Worm (Caenorhabditis elegans): ENCODE results near the gene B0303.7.
A peak's percentile ranks its signal among the peaks of the same experiment; 100 is the strongest.

B0303.7 gene

DNA sequence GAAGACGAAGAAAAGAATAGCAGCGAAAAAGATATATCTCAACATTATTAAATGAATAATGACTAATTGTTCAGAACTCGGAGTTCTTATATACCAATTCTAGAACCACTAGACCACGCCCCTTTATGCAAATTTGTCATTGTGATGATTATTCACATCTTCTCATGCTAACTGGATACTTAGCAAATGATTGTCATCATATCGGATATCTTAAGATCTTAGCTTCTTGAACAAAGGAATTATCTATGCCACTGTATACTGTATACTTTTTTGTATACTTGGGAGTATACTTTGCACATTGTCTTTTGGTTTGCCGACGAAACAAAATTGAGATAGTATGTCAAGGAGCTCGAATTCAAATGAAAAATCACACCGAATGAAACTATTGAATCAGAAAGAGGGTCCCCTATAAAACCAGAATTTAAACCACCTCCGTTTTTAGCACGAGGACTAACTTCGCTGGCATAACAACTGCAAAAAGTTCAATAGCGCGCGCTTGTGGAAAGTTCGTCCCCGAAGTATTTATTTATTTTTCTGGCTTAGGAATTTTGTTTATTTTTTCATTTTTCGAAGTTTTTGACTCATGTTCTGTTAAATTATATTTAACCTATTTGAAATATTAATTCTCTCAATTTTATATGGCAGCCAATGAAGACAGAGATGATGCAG, 7.0 kb downstream of the B0303.7 start, which contains the start of the genes sdz-1 and vps-33.1:
TSS of gene sdz-1 (minus strand) at position 51 of the 669 bp plus-strand sequence.
TSS of gene vps-33.1 (plus strand) at position 639 of the 669 bp plus-strand sequence.
- TF ChIP-seq dmd-9 (GFP tag; IDR thresholded peaks at IDR 0.05) (no peak), vab-7 (GFP tag; IDR thresholded peaks at IDR 0.05) (no peak), rbr-2 (tag; optimal IDR thresholded peaks at IDR 0.05) (no peak), ceh-62 (tag; optimal IDR thresholded peaks at IDR 0.05) (no peak), nhr-48 (tag; optimal IDR thresholded peaks at IDR 0.05) (no peak), nhr-25 (tag; optimal IDR thresholded peaks at IDR 0.05; ENCODE audit: borderline replicate concordance, insufficient read depth) (no peak), aha-1 (tag) (no peak), fkh-10 (GFP tag; optimal IDR thresholded peaks at IDR 0.05) (no peak), nhr-102 (tag; optimal IDR thresholded peaks at IDR 0.05) (no peak), F26F4.8 (GFP tag; conservative IDR thresholded peaks at IDR 0.05) (no peak), ctbp-1 (GFP tag; IDR thresholded peaks at IDR 0.05) (no peak), lim-7 (GFP tag; IDR thresholded peaks at IDR 0.05) (no peak), nhr-76 (tag; optimal IDR thresholded peaks at IDR 0.05) (no peak), lin-15B (tag; optimal IDR thresholded peaks at IDR 0.05) (no peak), nhr-6 (tag; optimal IDR thresholded peaks at IDR 0.05) (peak; percentile 80), daf-12 (tag; optimal IDR thresholded peaks at IDR 0.05) (no peak), mep-1 (tag; optimal IDR thresholded peaks at IDR 0.05) (no peak), tra-1 (GFP tag; IDR thresholded peaks at IDR 0.05) (no peak), dve-1 (tag; optimal IDR thresholded peaks at IDR 0.05; ENCODE audit: insufficient read depth) (peak; percentile 18), ZK337.2 (GFP tag; IDR thresholded peaks at IDR 0.05) (no peak), duxl-1 (tag; optimal IDR thresholded peaks at IDR 0.05; ENCODE audit: poor library complexity) (no peak), sdz-12 (GFP tag; optimal IDR thresholded peaks at IDR 0.05) (no peak), unc-39 (tag; optimal IDR thresholded peaks at IDR 0.05) (no peak), dpl-1 (GFP tag; optimal IDR thresholded peaks at IDR 0.05) (peak; percentile 77), daf-16 (GFP tag; optimal IDR thresholded peaks at IDR 0.05) (no peak), daf-16 (tag; optimal IDR thresholded peaks at IDR 0.05) (no peak), mxl-3 (GFP tag; optimal IDR thresholded peaks at IDR 0.05) (no peak), jun-1 (tag; optimal IDR thresholded peaks at IDR 0.05) (no peak), mes-2 (tag; optimal IDR thresholded peaks at IDR 0.05; ENCODE audit: poor library complexity, severe bottlenecking) (peak; percentile 96), lin-1 (GFP tag; IDR thresholded peaks at IDR 0.05) (no peak), zfp-3 (GFP tag; conservative IDR thresholded peaks at IDR 0.05) (no peak), hif-1 (tag; optimal IDR thresholded peaks at IDR 0.05) (peak in 1 of 2 experiments; percentile 60), gei-8 (GFP tag; optimal IDR thresholded peaks at IDR 0.05) (no peak), hlh-11 (tag; optimal IDR thresholded peaks at IDR 0.05) (no peak), dmd-8 (GFP tag; IDR thresholded peaks at IDR 0.05) (no peak), nhr-28 (tag; optimal IDR thresholded peaks at IDR 0.05) (peak; percentile 4), ceh-32 (tag; optimal IDR thresholded peaks at IDR 0.05; ENCODE audit: poor library complexity) (no peak), madf-9 (GFP tag; conservative IDR thresholded peaks at IDR 0.05) (no peak), F37D6.2 (tag; optimal IDR thresholded peaks at IDR 0.05) (no peak), ceh-28 (tag; optimal IDR thresholded peaks at IDR 0.05) (no peak), nhr-11 (tag; optimal IDR thresholded peaks at IDR 0.05) (no peak), Y105C5A.15 (GFP tag; IDR thresholded peaks at IDR 0.05) (no peak), unc-130 (GFP tag; optimal IDR thresholded peaks at IDR 0.05) (peak; percentile 62), ztf-7 (tag; optimal IDR thresholded peaks at IDR 0.05) (no peak), hlh-30 (tag; optimal IDR thresholded peaks at IDR 0.05; ENCODE audit: insufficient read depth) (peak; percentile 81), pha-4 (GFP tag; IDR thresholded peaks at IDR 0.05) (no peak), pha-4 (tag; optimal IDR thresholded peaks at IDR 0.05) (peak; percentile 21), nhr-111 (GFP tag; optimal IDR thresholded peaks at IDR 0.05) (no peak), zag-1 (tag; optimal IDR thresholded peaks at IDR 0.05) (no peak), Y48G9A.11 (GFP tag; IDR thresholded peaks at IDR 0.05) (no peak), aly-2 (tag; optimal IDR thresholded peaks at IDR 0.05) (no peak)

Measured in whole organism, L4 larva.